Fruit fly (Drosophila melanogaster) whole organism, pupa: ENCODE data around the gene PK1-R.

Source experiments
- CG9948 ChIP-seq: fragments of 200-800 bp; sonication (Bioruptor generic); optimal IDR thresholded peaks from 2 replicates; lab custom pipeline; 2018; ENCODE audit warnings: missing biosample characterization, mild to moderate bottlenecking, missing genetic modification characterization, moderate library complexity
- Pif1A ChIP-seq: fragments of 200-800 bp; sonication (Bioruptor generic); optimal IDR thresholded peaks from 3 replicates; lab custom pipeline; 2016; ENCODE audit warnings: missing biosample characterization, missing genetic modification characterization

- TF ChIP-seq CG9948 (tag; lab: Kevin White, UChicago) (no peak), Pif1A (no peak)
Observed at dm6 chr3R:14152550-14152949, 49.6 kb upstream of the PK1-R start, which contains the start of gene CG42500.
